Worm (Caenorhabditis elegans) whole organism, young adult: ENCODE data around the gene dohh-1.

ENCODE experiments used
- B0261.1 ChIP-seq: sonication (generic microtip); optimal IDR thresholded peaks from 2 replicates; lab custom pipeline; 2016; ENCODE audit warnings: mild to moderate bottlenecking, missing genetic modification characterization, moderate library complexity, missing compliant biosample characterization
- C17E4.6 ChIP-seq: fragments of 200-800 bp; sonication (Bioruptor generic); IDR thresholded peaks from 2 replicates; pipeline ENCODE4 v1.3.6; 2022; ENCODE audit warnings: missing genetic modification reagents, missing genetic modification characterization, missing compliant biosample characterization
- F23B12.7 ChIP-seq: sonication (generic microtip); optimal IDR thresholded peaks from 2 replicates; lab custom pipeline; 2017; ENCODE audit warnings: missing genetic modification characterization, mild to moderate bottlenecking, missing compliant biosample characterization, antibody characterized with exemption, moderate library complexity; ENCODE audit not compliant: insufficient read depth
- F33H1.4 ChIP-seq: fragments of 200-800 bp; sonication (Bioruptor generic); IDR thresholded peaks from 2 replicates; pipeline ENCODE4 v1.3.6; 2022; ENCODE audit warnings: missing genetic modification reagents, missing genetic modification characterization, missing compliant biosample characterization
- F39B2.1 ChIP-seq: fragments of 200-800 bp; sonication (Bioruptor generic); IDR thresholded peaks from 2 replicates; pipeline ENCODE4 v1.3.6; 2022; ENCODE audit warnings: missing genetic modification reagents, missing genetic modification characterization, missing compliant biosample characterization
- F49E8.2 ChIP-seq: sonication (generic microtip); optimal IDR thresholded peaks from 3 replicates; lab custom pipeline; 2017; ENCODE audit warnings: missing genetic modification characterization, mild to moderate bottlenecking, missing compliant biosample characterization, antibody characterized with exemption, moderate library complexity; ENCODE audit not compliant: insufficient read depth
- F52B5.7 ChIP-seq: sonication (generic microtip); optimal IDR thresholded peaks from 2 replicates; lab custom pipeline; 2016; ENCODE audit warnings: mild to moderate bottlenecking, missing genetic modification characterization, missing compliant biosample characterization
- F57A8.1 ChIP-seq: fragments of 200-800 bp; sonication (Bioruptor generic); optimal IDR thresholded peaks from 2 replicates; lab custom pipeline; 2018; ENCODE audit warnings: mild to moderate bottlenecking, missing genetic modification characterization, moderate library complexity, missing compliant biosample characterization
- K12H6.12 ChIP-seq: fragments of 200-800 bp; sonication (Bioruptor generic); optimal IDR thresholded peaks from 2 replicates; lab custom pipeline; 2018; ENCODE audit warnings: mild to moderate bottlenecking, missing genetic modification characterization, missing compliant biosample characterization
- T07F8.4 ChIP-seq: sonication (generic microtip); optimal IDR thresholded peaks from 2 replicates; lab custom pipeline; 2016; ENCODE audit warnings: mild to moderate bottlenecking, missing genetic modification characterization, moderate library complexity, missing compliant biosample characterization
- Y53F4B.3 ChIP-seq: fragments of 200-800 bp; sonication (Bioruptor generic); IDR thresholded peaks from 2 replicates; pipeline ENCODE4 v1.3.6; 2022; ENCODE audit warnings: missing genetic modification reagents, missing genetic modification characterization, missing compliant biosample characterization
- Y56A3A.18 ChIP-seq: fragments of 200-800 bp; sonication (Bioruptor generic); IDR thresholded peaks from 2 replicates; pipeline ENCODE4 v1.3.6; 2022; ENCODE audit warnings: missing genetic modification reagents, missing genetic modification characterization, missing compliant biosample characterization
- Y67H2A.10 ChIP-seq: fragments of 200-800 bp; sonication (Bioruptor generic); conservative IDR thresholded peaks from 2 replicates; pipeline ENCODE4 v1.3.6; 2022; ENCODE audit warnings: missing genetic modification reagents, missing genetic modification characterization, missing compliant biosample characterization
- Y79H2A.3 ChIP-seq: fragments of 200-800 bp; sonication (Bioruptor generic); conservative IDR thresholded peaks from 2 replicates; pipeline ENCODE4 v1.3.6; 2022; ENCODE audit warnings: missing genetic modification reagents, missing genetic modification characterization, missing compliant biosample characterization
- ZK185.1 ChIP-seq: sonication (generic microtip); optimal IDR thresholded peaks from 2 replicates; lab custom pipeline; 2016; ENCODE audit warnings: mild to moderate bottlenecking, missing genetic modification characterization, missing compliant biosample characterization; ENCODE audit not compliant: poor library complexity, severe bottlenecking
- akir-1 ChIP-seq: fragments of 200-800 bp; sonication (Bioruptor generic); optimal IDR thresholded peaks from 2 replicates; lab custom pipeline; 2018; ENCODE audit warnings: mild to moderate bottlenecking, missing genetic modification characterization, moderate library complexity, missing compliant biosample characterization
- aptf-2 ChIP-seq: fragments of 200-800 bp; sonication (Bioruptor generic); conservative IDR thresholded peaks from 2 replicates; pipeline ENCODE4 v1.3.6; 2022; ENCODE audit warnings: missing genetic modification reagents, missing genetic modification characterization, missing compliant biosample characterization
- attf-3 ChIP-seq: fragments of 200-800 bp; sonication (Bioruptor generic); conservative IDR thresholded peaks from 2 replicates; pipeline ENCODE4 v1.3.6; 2022; ENCODE audit warnings: missing genetic modification reagents, missing genetic modification characterization, missing compliant biosample characterization
- attf-5 ChIP-seq: fragments of 200-800 bp; sonication (Bioruptor generic); optimal IDR thresholded peaks from 2 replicates; lab custom pipeline; 2018; ENCODE audit warnings: mild to moderate bottlenecking, missing genetic modification characterization, missing compliant biosample characterization
- bed-1 ChIP-seq: fragments of 200-800 bp; sonication (Bioruptor generic); IDR thresholded peaks from 2 replicates; pipeline ENCODE4 v1.3.6; 2022; ENCODE audit warnings: missing genetic modification reagents, missing genetic modification characterization, missing compliant biosample characterization
- ccch-3 ChIP-seq: fragments of 200-800 bp; sonication (Bioruptor generic); optimal IDR thresholded peaks from 2 replicates; lab custom pipeline; 2018; ENCODE audit warnings: mild to moderate bottlenecking, missing genetic modification characterization, missing compliant biosample characterization
- cebp-1 ChIP-seq, 2 experiments: fragments of 200-800 bp in 1 of 2; sonication (Bioruptor generic) in 1 of 2; sonication (generic microtip) in 1 of 2; IDR thresholded peaks in 1 of 2; optimal IDR thresholded peaks in 1 of 2; 2 replicates each; pipeline versions ENCODE4 v1.3.6 to Lab custom; 2017 to 2022; ENCODE audit warnings: missing compliant biosample characterization in 2 of 2, missing genetic modification characterization in 2 of 2, mild to moderate bottlenecking in 1 of 2, missing genetic modification reagents in 1 of 2, moderate library complexity in 1 of 2
- ceh-79 ChIP-seq: sonication (generic microtip); optimal IDR thresholded peaks from 2 replicates; lab custom pipeline; 2017; ENCODE audit warnings: mild to moderate bottlenecking, missing genetic modification characterization, missing compliant biosample characterization
- die-1 ChIP-seq: sonication (generic microtip); optimal IDR thresholded peaks from 2 replicates; lab custom pipeline; 2016; ENCODE audit warnings: missing genotype, mild to moderate bottlenecking, missing genetic modification characterization, missing compliant biosample characterization
- efl-1 ChIP-seq: fragments of 150-350 bp; optimal IDR thresholded peaks from 2 replicates; lab custom pipeline; 2014; ENCODE audit warnings: missing biosample characterization, missing genetic modification reagents, missing genetic modification characterization
- egl-44 ChIP-seq: fragments of 200-800 bp; sonication (Bioruptor generic); IDR thresholded peaks from 2 replicates; pipeline ENCODE4 v1.3.6; 2022; ENCODE audit warnings: missing genetic modification reagents, missing genetic modification characterization, missing compliant biosample characterization
- ets-4 ChIP-seq: fragments of 200-800 bp; sonication (Bioruptor generic); optimal IDR thresholded peaks from 2 replicates; lab custom pipeline; 2018; ENCODE audit warnings: mild to moderate bottlenecking, missing genetic modification characterization, missing compliant biosample characterization
- hmg-1.2 ChIP-seq: fragments of 200-800 bp; sonication (Bioruptor generic); IDR thresholded peaks from 2 replicates; pipeline ENCODE4 v1.3.6; 2022; ENCODE audit warnings: missing genetic modification reagents, missing genetic modification characterization, missing compliant biosample characterization
- lin-26 ChIP-seq: fragments of 200-800 bp; sonication (Bioruptor generic); IDR thresholded peaks from 2 replicates; pipeline ENCODE4 v1.3.6; 2022; ENCODE audit warnings: missing genetic modification reagents, missing genetic modification characterization, missing compliant biosample characterization
- lin-40 ChIP-seq: sonication (generic microtip); optimal IDR thresholded peaks from 2 replicates; lab custom pipeline; 2016; ENCODE audit warnings: missing genetic modification characterization, mild to moderate bottlenecking, missing compliant biosample characterization, missing genotype, missing genetic modification reagents
- lsy-27 ChIP-seq: sonication (generic microtip); optimal IDR thresholded peaks from 2 replicates; lab custom pipeline; 2017; ENCODE audit warnings: missing genetic modification characterization, mild to moderate bottlenecking, missing compliant biosample characterization, antibody characterized with exemption, missing genotype, borderline replicate concordance; ENCODE audit not compliant: insufficient read depth
- mxl-1 ChIP-seq: sonication (generic microtip); optimal IDR thresholded peaks from 2 replicates; lab custom pipeline; 2016; ENCODE audit warnings: missing genetic modification characterization, missing compliant biosample characterization
- nfyb-1 ChIP-seq: fragments of 200-800 bp; sonication (Bioruptor generic); IDR thresholded peaks from 2 replicates; pipeline ENCODE4 v1.3.6; 2022; ENCODE audit warnings: missing genetic modification reagents, missing genetic modification characterization, missing compliant biosample characterization
- nhr-179 ChIP-seq: sonication (generic microtip); optimal IDR thresholded peaks from 2 replicates; lab custom pipeline; 2016; ENCODE audit warnings: mild to moderate bottlenecking, missing genetic modification characterization, missing compliant biosample characterization
- nhr-80 ChIP-seq: sonication (generic microtip); optimal IDR thresholded peaks from 2 replicates; lab custom pipeline; 2016; ENCODE audit warnings: missing genetic modification characterization, missing compliant biosample characterization
- nhr-90 ChIP-seq: sonication (generic microtip); optimal IDR thresholded peaks from 2 replicates; lab custom pipeline; 2016; ENCODE audit warnings: missing genotype, mild to moderate bottlenecking, missing genetic modification characterization, missing compliant biosample characterization
- rec-8 ChIP-seq, 2 experiments: sonication (generic microtip); optimal IDR thresholded peaks; 2 replicates each; lab custom pipeline; 2016; ENCODE audit warnings: mild to moderate bottlenecking in 2 of 2, missing genetic modification characterization in 2 of 2, missing genetic modification reagents in 2 of 2, missing genotype in 2 of 2, missing biosample characterization in 1 of 2, missing compliant biosample characterization in 1 of 2, moderate library complexity in 1 of 2
- repo-1 ChIP-seq: sonication (generic microtip); optimal IDR thresholded peaks from 2 replicates; lab custom pipeline; 2017; ENCODE audit warnings: mild to moderate bottlenecking, missing genetic modification characterization, missing compliant biosample characterization
- sptf-2 ChIP-seq: fragments of 200-800 bp; sonication (Bioruptor generic); optimal IDR thresholded peaks from 2 replicates; lab custom pipeline; 2018; ENCODE audit warnings: mild to moderate bottlenecking, missing genetic modification characterization, missing compliant biosample characterization
- tbx-9 ChIP-seq: sonication (generic microtip); optimal IDR thresholded peaks from 2 replicates; lab custom pipeline; 2016; ENCODE audit warnings: borderline replicate concordance, missing genetic modification characterization, inconsistent platforms, missing compliant biosample characterization
- unc-62 ChIP-seq: fragments of 150-350 bp; optimal IDR thresholded peaks from 2 replicates; lab custom pipeline; 2014; ENCODE audit warnings: missing biosample characterization, missing genetic modification reagents, missing genetic modification characterization
- ztf-22 ChIP-seq: fragments of 200-800 bp; sonication (Bioruptor generic); optimal IDR thresholded peaks from 2 replicates; lab custom pipeline; 2018; ENCODE audit warnings: mild to moderate bottlenecking, missing genetic modification characterization, moderate library complexity, missing compliant biosample characterization
- ztf-25 ChIP-seq: fragments of 200-800 bp; sonication (Bioruptor generic); IDR thresholded peaks from 2 replicates; pipeline ENCODE4 v1.3.6; 2022; ENCODE audit warnings: missing genetic modification reagents, missing genetic modification characterization, missing compliant biosample characterization
- ztf-26 ChIP-seq: sonication (generic microtip); optimal IDR thresholded peaks from 2 replicates; lab custom pipeline; 2017; ENCODE audit warnings: missing genetic modification characterization, missing compliant biosample characterization
- ztf-6 ChIP-seq: fragments of 200-800 bp; sonication (Bioruptor generic); IDR thresholded peaks from 2 replicates; pipeline ENCODE4 v1.3.6; 2022; ENCODE audit warnings: missing genetic modification reagents, missing genetic modification characterization, missing compliant biosample characterization

dohh-1 gene

DNA sequence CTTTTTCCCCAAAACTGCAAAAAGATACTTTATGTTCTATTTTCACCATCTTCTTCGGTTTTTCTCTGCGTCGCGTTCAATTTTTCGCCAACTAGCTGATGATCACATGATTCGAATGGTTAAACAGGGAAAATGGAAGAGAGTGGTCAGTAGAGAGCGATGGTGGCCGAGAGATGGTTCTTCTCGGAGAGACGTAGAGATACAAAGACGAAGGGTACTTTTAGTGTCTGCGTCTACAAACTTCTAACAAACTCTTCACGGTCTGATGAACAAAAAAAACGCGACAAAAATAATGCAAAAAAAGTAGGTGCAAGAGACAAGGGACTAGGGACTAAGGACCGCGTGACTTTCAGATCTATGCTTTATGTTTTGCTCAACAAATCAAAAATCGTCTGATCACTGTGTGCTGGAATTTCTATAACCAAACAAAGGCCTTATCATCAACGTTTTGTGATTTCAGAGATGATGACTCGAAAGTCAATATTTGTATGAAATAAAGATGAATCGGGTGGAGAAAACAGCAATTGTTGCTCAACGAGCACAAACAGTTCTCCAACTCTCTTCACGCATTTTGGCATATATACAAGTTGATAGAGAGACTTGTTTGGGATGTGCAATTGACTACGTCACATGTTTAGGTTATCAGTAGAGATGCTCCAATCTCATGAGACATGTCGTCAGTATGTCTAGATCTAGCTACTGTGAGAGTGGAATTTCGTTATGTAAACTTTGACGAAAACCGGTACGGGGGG is 27.6 kb upstream of the dohh-1 start (continued):
- TF ChIP-seq rec-8 (tag; optimal IDR thresholded peaks at IDR 0.05; lab: Kevin White, UChicago) (no peak), C17E4.6 (GFP tag; lab: Robert Waterston, UW) (no peak), lin-40 (tag; lab: Kevin White, UChicago) (peak; percentile 94), F23B12.7 (no peak), nfyb-1 (GFP tag; lab: Robert Waterston, UW) (peak; percentile 88), ztf-6 (GFP tag; lab: Robert Waterston, UW) (0 out of 2 replicates have a peak, but pooled peaks have one; percentile 20), die-1 (no peak), F33H1.4 (GFP tag; lab: Robert Waterston, UW) (0 out of 2 replicates have a peak, but pooled peaks have one; percentile 8), hmg-1.2 (peak; percentile 87), nhr-80 (tag; lab: Kevin White, UChicago) (peak; percentile 54), nhr-90 (peak; percentile 73), B0261.1 (tag; lab: Kevin White, UChicago) (no peak), F39B2.1 (GFP tag; lab: Robert Waterston, UW) (no peak), Y67H2A.10 (GFP tag; lab: Robert Waterston, UW) (0 out of 2 replicates have a peak, but pooled peaks have one; percentile 8), attf-5 (peak; percentile 77), ZK185.1 (tag; lab: Kevin White, UChicago) (peak; percentile 18), lin-26 (GFP tag; lab: Robert Waterston, UW) (peak; percentile 60; the same call in 1 of the 2 replicates), K12H6.12 (tag; lab: Kevin White, UChicago) (peak; percentile 90), Y79H2A.3 (GFP tag; lab: Robert Waterston, UW) (no peak), ztf-22 (GFP tag; lab: Kevin White, UChicago) (peak; percentile 50), ccch-3 (GFP tag; lab: Kevin White, UChicago) (no peak), egl-44 (GFP tag; lab: Robert Waterston, UW) (no peak), mxl-1 (no peak), cebp-1 (GFP tag; IDR thresholded peaks at IDR 0.05; lab: Robert Waterston, UW) (no peak), cebp-1 (tag; optimal IDR thresholded peaks at IDR 0.05; lab: Kevin White, UChicago) (peak; percentile 84), ceh-79 (tag; lab: Kevin White, UChicago) (peak; percentile 75), unc-62 (GFP tag; lab: Kevin White, UChicago) (peak; percentile 51), F52B5.7 (tag; lab: Kevin White, UChicago) (peak; percentile 52), F57A8.1 (GFP tag; lab: Kevin White, UChicago) (no peak), T07F8.4 (tag; lab: Kevin White, UChicago) (peak; percentile 34), repo-1 (tag; lab: Kevin White, UChicago) (no peak), bed-1 (no peak)

- TF ChIP-seq hmg-1.2 (no peak), lin-26 (GFP tag; lab: Robert Waterston, UW) (no peak), ztf-26 (tag; lab: Kevin White, UChicago) (peak; percentile 48), ets-4 (GFP tag; lab: Kevin White, UChicago) (no peak), tbx-9 (tag; lab: Kevin White, UChicago) (no peak), sptf-2 (GFP tag; lab: Kevin White, UChicago) (no peak), attf-3 (GFP tag; lab: Robert Waterston, UW) (no peak), F49E8.2 (no peak), nhr-179 (tag; lab: Kevin White, UChicago) (no peak), ztf-25 (GFP tag; lab: Robert Waterston, UW) (no peak), Y53F4B.3 (GFP tag; lab: Robert Waterston, UW) (no peak), akir-1 (GFP tag; lab: Kevin White, UChicago) (no peak), Y56A3A.18 (GFP tag; lab: Robert Waterston, UW) (peak; percentile 7; the same call in 1 of the 2 replicates), efl-1 (GFP tag; lab: Kevin White, UChicago) (no peak), lsy-27 (tag; lab: Kevin White, UChicago) (no peak), aptf-2 (GFP tag; lab: Robert Waterston, UW) (no peak)
These were observed 26.2 kb upstream of the dohh-1 start for ce11 chrII:10553377-10554045.
